Worm (Caenorhabditis elegans) whole organism, L1 larva: ENCODE results near the gene nmgp-1.

Source experiments
- aly-2 ChIP-seq: fragments of 150-350 bp; optimal IDR thresholded peaks from 2 replicates; lab custom pipeline; 2014; ENCODE audit warnings: missing biosample characterization, missing genetic modification characterization
- ceh-90 ChIP-seq: sonication (generic microtip); optimal IDR thresholded peaks from 2 replicates; lab custom pipeline; 2016; ENCODE audit warnings: missing genetic modification characterization, missing compliant biosample characterization
- fkh-8 ChIP-seq: sonication (generic microtip); optimal IDR thresholded peaks from 2 replicates; lab custom pipeline; 2016; ENCODE audit warnings: mild to moderate bottlenecking, missing genetic modification characterization, missing compliant biosample characterization
- lsy-2 ChIP-seq, 2 experiments: fragments of 150-350 bp; optimal IDR thresholded peaks; 2 replicates each; lab custom pipeline; 2014; ENCODE audit warnings: missing biosample characterization in 2 of 2, missing genetic modification characterization in 2 of 2
- mdl-1 ChIP-seq, 2 experiments: fragments of 150-350 bp; optimal IDR thresholded peaks; 2 replicates each; lab custom pipeline; 2014 to 2017; ENCODE audit warnings: missing biosample characterization in 2 of 2, missing genetic modification characterization in 2 of 2, inconsistent platforms in 1 of 2
- nhr-11 ChIP-seq: fragments of 150-350 bp; optimal IDR thresholded peaks from 2 replicates; lab custom pipeline; 2014; ENCODE audit warnings: missing biosample characterization, missing genetic modification characterization
- nhr-76 ChIP-seq: sonication (generic microtip); optimal IDR thresholded peaks from 2 replicates; lab custom pipeline; 2017; ENCODE audit warnings: missing biosample characterization, missing genetic modification characterization
- pqm-1 ChIP-seq: sonication (generic microtip); optimal IDR thresholded peaks from 3 replicates; lab custom pipeline; 2017; ENCODE audit warnings: missing biosample characterization, missing genetic modification characterization
- snpc-4 ChIP-seq: fragments of 150-350 bp; optimal IDR thresholded peaks from 2 replicates; lab custom pipeline; 2014; ENCODE audit warnings: missing biosample characterization, missing genetic modification characterization
- swsn-7 ChIP-seq: sonication (generic microtip); optimal IDR thresholded peaks from 2 replicates; lab custom pipeline; 2016; ENCODE audit warnings: missing genetic modification characterization, missing compliant biosample characterization
- unc-62 ChIP-seq: fragments of 150-350 bp; optimal IDR thresholded peaks from 2 replicates; lab custom pipeline; 2014; ENCODE audit warnings: missing biosample characterization, missing genetic modification reagents, missing genetic modification characterization
- zip-4 ChIP-seq: fragments of 200-800 bp; sonication (Bioruptor generic); optimal IDR thresholded peaks from 2 replicates; lab custom pipeline; 2018; ENCODE audit warnings: mild to moderate bottlenecking, missing genetic modification characterization, moderate library complexity, missing compliant biosample characterization
- ztf-11 ChIP-seq, 2 experiments: sonication (generic microtip); optimal IDR thresholded peaks; 2 replicates each; lab custom pipeline; 2016 to 2017; ENCODE audit warnings: missing genetic modification characterization in 2 of 2, missing biosample characterization in 1 of 2, missing compliant biosample characterization in 1 of 2

DNA sequence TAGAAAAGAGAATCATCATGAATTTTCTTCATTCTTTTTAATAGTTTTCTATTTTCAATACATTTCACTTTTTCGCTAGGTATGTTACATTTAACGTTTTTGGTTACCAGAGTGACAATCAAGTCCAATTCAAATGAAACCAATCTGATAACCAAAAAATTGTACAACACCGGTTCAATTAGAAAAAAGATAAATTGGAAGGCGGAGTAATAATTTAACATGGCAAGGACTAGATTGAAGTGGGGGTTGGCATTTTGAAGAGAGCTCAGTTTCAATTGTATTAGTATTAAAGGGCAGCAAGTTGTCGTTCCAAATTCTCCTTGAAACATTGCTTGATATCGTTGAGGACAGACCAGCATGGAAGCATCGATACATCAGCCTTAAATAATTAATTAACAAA, 8.0 kb upstream of the nmgp-1 start:
- no peak for TF ChIP-seq nhr-76
- TF ChIP-seq nhr-11, result no peak
- no peak for TF ChIP-seq ceh-90
- TF ChIP-seq swsn-7 (tag; lab: Kevin White, UChicago), result no peak
- no peak for TF ChIP-seq ztf-11 (tag; optimal IDR thresholded peaks at IDR 0.05; lab: Kevin White, UChicago)
- no peak for TF ChIP-seq fkh-8 (tag; lab: Kevin White, UChicago)
- TF ChIP-seq pqm-1 (tag; lab: Kevin White, UChicago), result no peak
- TF ChIP-seq aly-2 (tag; lab: Kevin White, UChicago), result no peak
- TF ChIP-seq unc-62, result no peak
- TF ChIP-seq mdl-1 (tag; optimal IDR thresholded peaks at IDR 0.05; lab: Kevin White, UChicago), result no peak
- TF ChIP-seq lsy-2 (tag; optimal IDR thresholded peaks at IDR 0.05; lab: Kevin White, UChicago), result no peak
- no peak for TF ChIP-seq zip-4
- TF ChIP-seq snpc-4 (tag; lab: Kevin White, UChicago), result no peak
